Worm (Caenorhabditis elegans) whole organism, young adult: Measurements from ENCODE around the gene cpr-1.
A peak's percentile ranks its signal among the peaks of the same experiment; 100 is the strongest.

Experiments used
- B0035.1 ChIP-seq: sonication (generic microtip); optimal IDR thresholded peaks from 2 replicates; lab custom pipeline; 2016; ENCODE audit warnings: missing genetic modification characterization, mild to moderate bottlenecking, missing compliant biosample characterization, missing genotype, missing genetic modification reagents
- B0261.1 ChIP-seq: sonication (generic microtip); optimal IDR thresholded peaks from 2 replicates; lab custom pipeline; 2016; ENCODE audit warnings: mild to moderate bottlenecking, missing genetic modification characterization, moderate library complexity, missing compliant biosample characterization
- B0336.3 ChIP-seq: fragments of 200-800 bp; sonication (Bioruptor generic); IDR thresholded peaks from 2 replicates; pipeline ENCODE4 v1.3.6; 2022; ENCODE audit warnings: missing genetic modification characterization, missing compliant biosample characterization
- D2030.7 ChIP-seq: fragments of 200-800 bp; sonication (Bioruptor generic); IDR thresholded peaks from 2 replicates; pipeline ENCODE4 v1.3.6; 2022; ENCODE audit warnings: missing genetic modification reagents, missing genetic modification characterization, missing compliant biosample characterization
- F10E7.11 ChIP-seq: sonication (generic microtip); optimal IDR thresholded peaks from 2 replicates; lab custom pipeline; 2017; ENCODE audit warnings: mild to moderate bottlenecking, missing genetic modification characterization, moderate library complexity, missing compliant biosample characterization
- F23B12.7 ChIP-seq: sonication (generic microtip); optimal IDR thresholded peaks from 2 replicates; lab custom pipeline; 2017; ENCODE audit warnings: missing genetic modification characterization, mild to moderate bottlenecking, missing compliant biosample characterization, antibody characterized with exemption, moderate library complexity; ENCODE audit not compliant: insufficient read depth
- F49E8.2 ChIP-seq: sonication (generic microtip); optimal IDR thresholded peaks from 3 replicates; lab custom pipeline; 2017; ENCODE audit warnings: missing genetic modification characterization, mild to moderate bottlenecking, missing compliant biosample characterization, antibody characterized with exemption, moderate library complexity; ENCODE audit not compliant: insufficient read depth
- F57A8.1 ChIP-seq: fragments of 200-800 bp; sonication (Bioruptor generic); optimal IDR thresholded peaks from 2 replicates; lab custom pipeline; 2018; ENCODE audit warnings: mild to moderate bottlenecking, missing genetic modification characterization, moderate library complexity, missing compliant biosample characterization
- T07F8.4 ChIP-seq: sonication (generic microtip); optimal IDR thresholded peaks from 2 replicates; lab custom pipeline; 2016; ENCODE audit warnings: mild to moderate bottlenecking, missing genetic modification characterization, moderate library complexity, missing compliant biosample characterization
- T26A5.8 ChIP-seq: sonication (generic microtip); optimal IDR thresholded peaks from 2 replicates; lab custom pipeline; 2016; ENCODE audit warnings: missing genetic modification characterization, missing compliant biosample characterization
- Y53F4B.3 ChIP-seq: fragments of 200-800 bp; sonication (Bioruptor generic); IDR thresholded peaks from 2 replicates; pipeline ENCODE4 v1.3.6; 2022; ENCODE audit warnings: missing genetic modification reagents, missing genetic modification characterization, missing compliant biosample characterization
- Y53G8AR.9 ChIP-seq: fragments of 200-800 bp; sonication (Bioruptor generic); conservative IDR thresholded peaks from 2 replicates; pipeline ENCODE4 v1.3.6; 2022; ENCODE audit warnings: missing genetic modification reagents, missing genetic modification characterization, missing compliant biosample characterization
- Y95B8A.8 ChIP-seq: fragments of 200-800 bp; sonication (Bioruptor generic); IDR thresholded peaks from 2 replicates; pipeline ENCODE4 v1.3.6; 2022; ENCODE audit warnings: missing genetic modification reagents, missing genetic modification characterization, missing compliant biosample characterization
- ZK185.1 ChIP-seq: sonication (generic microtip); optimal IDR thresholded peaks from 2 replicates; lab custom pipeline; 2016; ENCODE audit warnings: mild to moderate bottlenecking, missing genetic modification characterization, missing compliant biosample characterization; ENCODE audit not compliant: poor library complexity, severe bottlenecking
- attf-3 ChIP-seq: fragments of 200-800 bp; sonication (Bioruptor generic); conservative IDR thresholded peaks from 2 replicates; pipeline ENCODE4 v1.3.6; 2022; ENCODE audit warnings: missing genetic modification reagents, missing genetic modification characterization, missing compliant biosample characterization
- attf-5 ChIP-seq: fragments of 200-800 bp; sonication (Bioruptor generic); optimal IDR thresholded peaks from 2 replicates; lab custom pipeline; 2018; ENCODE audit warnings: mild to moderate bottlenecking, missing genetic modification characterization, missing compliant biosample characterization
- bed-1 ChIP-seq: fragments of 200-800 bp; sonication (Bioruptor generic); IDR thresholded peaks from 2 replicates; pipeline ENCODE4 v1.3.6; 2022; ENCODE audit warnings: missing genetic modification reagents, missing genetic modification characterization, missing compliant biosample characterization
- ccch-3 ChIP-seq: fragments of 200-800 bp; sonication (Bioruptor generic); optimal IDR thresholded peaks from 2 replicates; lab custom pipeline; 2018; ENCODE audit warnings: mild to moderate bottlenecking, missing genetic modification characterization, missing compliant biosample characterization
- cebp-2 ChIP-seq: fragments of 200-800 bp; sonication (Bioruptor generic); IDR thresholded peaks from 2 replicates; pipeline ENCODE4 v1.3.6; 2022; ENCODE audit warnings: missing genetic modification characterization, missing compliant biosample characterization
- ceh-58 ChIP-seq: fragments of 200-800 bp; sonication (Bioruptor generic); IDR thresholded peaks from 2 replicates; pipeline ENCODE4 v1.3.6; 2022; ENCODE audit warnings: missing genetic modification characterization, missing compliant biosample characterization
- ceh-91 ChIP-seq: fragments of 200-800 bp; sonication (Bioruptor generic); IDR thresholded peaks from 2 replicates; pipeline ENCODE4 v1.3.6; 2022; ENCODE audit warnings: missing genetic modification reagents, missing genetic modification characterization, missing compliant biosample characterization
- dpl-1 ChIP-seq: fragments of 150-350 bp; optimal IDR thresholded peaks from 2 replicates; lab custom pipeline; 2014; ENCODE audit warnings: missing biosample characterization, missing genetic modification reagents, missing genetic modification characterization
- ets-4 ChIP-seq: fragments of 200-800 bp; sonication (Bioruptor generic); optimal IDR thresholded peaks from 2 replicates; lab custom pipeline; 2018; ENCODE audit warnings: mild to moderate bottlenecking, missing genetic modification characterization, missing compliant biosample characterization
- gei-17 ChIP-seq: fragments of 200-800 bp; sonication (Bioruptor generic); optimal IDR thresholded peaks from 2 replicates; lab custom pipeline; 2018; ENCODE audit warnings: mild to moderate bottlenecking, missing genetic modification characterization, missing compliant biosample characterization
- hmg-1.2 ChIP-seq: fragments of 200-800 bp; sonication (Bioruptor generic); IDR thresholded peaks from 2 replicates; pipeline ENCODE4 v1.3.6; 2022; ENCODE audit warnings: missing genetic modification reagents, missing genetic modification characterization, missing compliant biosample characterization
- hsf-1 ChIP-seq: fragments of 200-800 bp; sonication (Bioruptor generic); IDR thresholded peaks from 2 replicates; pipeline ENCODE4 v1.3.6; 2022; ENCODE audit warnings: missing genetic modification reagents, missing genetic modification characterization, missing compliant biosample characterization
- let-526 ChIP-seq: fragments of 200-800 bp; sonication (Bioruptor generic); IDR thresholded peaks from 2 replicates; pipeline ENCODE4 v1.3.6; 2022; ENCODE audit warnings: missing genetic modification reagents, missing genetic modification characterization, missing compliant biosample characterization
- lin-54 ChIP-seq: fragments of 200-800 bp; sonication (Bioruptor generic); optimal IDR thresholded peaks from 2 replicates; lab custom pipeline; 2018; ENCODE audit warnings: mild to moderate bottlenecking, missing genetic modification characterization, missing compliant biosample characterization
- lir-1 ChIP-seq: fragments of 200-800 bp; sonication (Bioruptor generic); conservative IDR thresholded peaks from 2 replicates; pipeline ENCODE4 v1.3.6; 2022; ENCODE audit warnings: missing genetic modification reagents, missing genetic modification characterization, missing compliant biosample characterization
- madf-8 ChIP-seq: fragments of 200-800 bp; sonication (Bioruptor generic); conservative IDR thresholded peaks from 2 replicates; pipeline ENCODE4 v1.3.6; 2022; ENCODE audit warnings: missing genetic modification reagents, missing genetic modification characterization, missing compliant biosample characterization
- mel-28 ChIP-seq: sonication (generic microtip); optimal IDR thresholded peaks from 2 replicates; lab custom pipeline; 2016; ENCODE audit warnings: borderline replicate concordance, mild to moderate bottlenecking, missing genetic modification characterization, missing compliant biosample characterization
- nhr-120 ChIP-seq: fragments of 200-800 bp; sonication (Bioruptor generic); IDR thresholded peaks from 2 replicates; pipeline ENCODE4 v1.3.6; 2022; ENCODE audit warnings: missing genetic modification characterization, missing compliant biosample characterization
- nhr-90 ChIP-seq: sonication (generic microtip); optimal IDR thresholded peaks from 2 replicates; lab custom pipeline; 2016; ENCODE audit warnings: missing genotype, mild to moderate bottlenecking, missing genetic modification characterization, missing compliant biosample characterization
- pha-4 ChIP-seq: fragments of 150-350 bp; sonication (generic microtip); optimal IDR thresholded peaks from 2 replicates; lab custom pipeline; 2014; ENCODE audit warnings: missing biosample characterization, missing genetic modification reagents, missing genetic modification characterization
- sea-2 ChIP-seq: fragments of 200-800 bp; sonication (Bioruptor generic); IDR thresholded peaks from 2 replicates; pipeline ENCODE4 v1.3.6; 2022; ENCODE audit warnings: missing genetic modification characterization, missing compliant biosample characterization
- snpc-4 ChIP-seq, 5 experiments: fragments of 150-350 bp in 1 of 5; sonication (generic microtip) in 4 of 5; optimal IDR thresholded peaks; 2 replicates each; lab custom pipeline; 2014 to 2018; ENCODE audit warnings: missing genetic modification characterization in 5 of 5, missing biosample characterization in 3 of 5, antibody characterized with exemption in 2 of 5, mild to moderate bottlenecking in 2 of 5, missing compliant biosample characterization in 2 of 5, missing genotype in 2 of 5, moderate library complexity in 2 of 5, missing genetic modification reagents in 1 of 5
- somi-1 ChIP-seq: fragments of 200-800 bp; sonication (Bioruptor generic); optimal IDR thresholded peaks from 2 replicates; lab custom pipeline; 2018; ENCODE audit warnings: mild to moderate bottlenecking, missing genetic modification characterization, missing compliant biosample characterization
- tbp1 ChIP-seq: fragments of 200-800 bp; sonication (Bioruptor generic); optimal IDR thresholded peaks from 2 replicates; lab custom pipeline; 2018; ENCODE audit warnings: mild to moderate bottlenecking, missing genetic modification characterization, missing compliant biosample characterization
- tbx-9 ChIP-seq: sonication (generic microtip); optimal IDR thresholded peaks from 2 replicates; lab custom pipeline; 2016; ENCODE audit warnings: borderline replicate concordance, missing genetic modification characterization, inconsistent platforms, missing compliant biosample characterization
- unc-130 ChIP-seq: sonication (generic microtip); optimal IDR thresholded peaks from 2 replicates; lab custom pipeline; 2016; ENCODE audit warnings: missing genetic modification reagents, missing genetic modification characterization, missing compliant biosample characterization
- unc-62 ChIP-seq: fragments of 150-350 bp; optimal IDR thresholded peaks from 2 replicates; lab custom pipeline; 2014; ENCODE audit warnings: missing biosample characterization, missing genetic modification reagents, missing genetic modification characterization
- xnd-1 ChIP-seq: sonication (generic microtip); optimal IDR thresholded peaks from 2 replicates; lab custom pipeline; 2016; ENCODE audit warnings: missing genotype, missing genetic modification reagents, missing genetic modification characterization, missing compliant biosample characterization
- zfh-2 ChIP-seq: fragments of 200-800 bp; sonication (Bioruptor generic); conservative IDR thresholded peaks from 2 replicates; pipeline ENCODE4 v1.3.6; 2022; ENCODE audit warnings: missing genetic modification reagents, missing genetic modification characterization, missing compliant biosample characterization
- ztf-18 ChIP-seq: sonication (generic microtip); optimal IDR thresholded peaks from 2 replicates; lab custom pipeline; 2016; ENCODE audit warnings: missing genotype, mild to moderate bottlenecking, missing genetic modification characterization, missing compliant biosample characterization
- ztf-25 ChIP-seq: fragments of 200-800 bp; sonication (Bioruptor generic); IDR thresholded peaks from 2 replicates; pipeline ENCODE4 v1.3.6; 2022; ENCODE audit warnings: missing genetic modification reagents, missing genetic modification characterization, missing compliant biosample characterization
- ztf-6 ChIP-seq: fragments of 200-800 bp; sonication (Bioruptor generic); IDR thresholded peaks from 2 replicates; pipeline ENCODE4 v1.3.6; 2022; ENCODE audit warnings: missing genetic modification reagents, missing genetic modification characterization, missing compliant biosample characterization

The cpr-1 gene

ce11 chrV:12001747-12002456, 26.6 kb downstream of the cpr-1 start, which contains the start of gene gcy-33 (continued):
- TF ChIP-seq ccch-3 (GFP tag; lab: Kevin White, UChicago) (no peak), pha-4 (tag; lab: Kevin White, UChicago) (no peak), T26A5.8 (peak; percentile 83), mel-28 (no peak), zfh-2 (GFP tag; lab: Robert Waterston, UW) (no peak), ZK185.1 (tag; lab: Kevin White, UChicago) (peak; percentile 85), unc-130 (GFP tag; lab: Kevin White, UChicago) (peak; percentile 72), ceh-91 (GFP tag; lab: Robert Waterston, UW) (no peak), T07F8.4 (tag; lab: Kevin White, UChicago) (peak; percentile 76), lir-1 (GFP tag; lab: Robert Waterston, UW) (peak; percentile 59; the same call in 1 of the 2 replicates), Y53F4B.3 (GFP tag; lab: Robert Waterston, UW) (0 out of 2 replicates have a peak, but pooled peaks have one; percentile 32), attf-3 (GFP tag; lab: Robert Waterston, UW) (peak; percentile 67), gei-17 (GFP tag; lab: Kevin White, UChicago) (peak; percentile 77), madf-8 (GFP tag; lab: Robert Waterston, UW) (peak; percentile 47), B0035.1 (tag; lab: Kevin White, UChicago) (peak; percentile 72), lin-54 (GFP tag; lab: Kevin White, UChicago) (peak; percentile 73), snpc-4 (GFP tag; optimal IDR thresholded peaks at IDR 0.05; lab: Kevin White, UChicago) (no peak), snpc-4 (tag; optimal IDR thresholded peaks at IDR 0.05; lab: Kevin White, UChicago) (peak; percentile 42 to 87 (median 76)), F57A8.1 (GFP tag; lab: Kevin White, UChicago) (peak; percentile 83), dpl-1 (GFP tag; lab: Kevin White, UChicago) (no peak), hsf-1 (peak; percentile 68), ztf-18 (tag; lab: Kevin White, UChicago) (peak; percentile 75), nhr-90 (tag; lab: Kevin White, UChicago) (peak; percentile 94), Y95B8A.8 (GFP tag; lab: Robert Waterston, UW) (peak; percentile 54; the same call in 1 of the 2 replicates), bed-1 (GFP tag; lab: Robert Waterston, UW) (no peak), F49E8.2 (tag; lab: Kevin White, UChicago) (peak; percentile 59), B0261.1 (tag; lab: Kevin White, UChicago) (peak; percentile 95), sea-2 (GFP tag; lab: Robert Waterston, UW) (no peak), B0336.3 (GFP tag; lab: Robert Waterston, UW) (peak; percentile 91), xnd-1 (tag; lab: Kevin White, UChicago) (no peak), tbp1 (GFP tag; lab: Kevin White, UChicago) (peak; percentile 99), ceh-58 (0 out of 2 replicates have a peak, but pooled peaks have one; percentile 15), attf-5 (peak; percentile 64), somi-1 (GFP tag; lab: Kevin White, UChicago) (peak; percentile 36), ztf-25 (GFP tag; lab: Robert Waterston, UW) (peak; percentile 77), F10E7.11 (tag; lab: Kevin White, UChicago) (peak; percentile 48), ets-4 (GFP tag; lab: Kevin White, UChicago) (peak; percentile 96), unc-62 (GFP tag; lab: Kevin White, UChicago) (no peak), tbx-9 (tag; lab: Kevin White, UChicago) (no peak), F23B12.7 (no peak), D2030.7 (GFP tag; lab: Robert Waterston, UW) (peak; percentile 72), nhr-120 (GFP tag; lab: Robert Waterston, UW) (0 out of 2 replicates have a peak, but pooled peaks have one; percentile 67), hmg-1.2 (GFP tag; lab: Robert Waterston, UW) (peak; percentile 83), ztf-6 (GFP tag; lab: Robert Waterston, UW) (peak; percentile 63; the same call in 1 of the 2 replicates), cebp-2 (GFP tag; lab: Robert Waterston, UW) (peak; percentile 85; the same call in 1 of the 2 replicates), let-526 (GFP tag; lab: Robert Waterston, UW) (peak; percentile 77), Y53G8AR.9 (peak; percentile 66; the same call in 1 of the 2 replicates)
